Worm (Caenorhabditis elegans) whole organism, early embryonic: Measurements from ENCODE around the gene clec-176.

Experiments used
- F13C5.2 ChIP-seq: sonication (generic microtip); optimal IDR thresholded peaks from 2 replicates; lab custom pipeline; 2017; ENCODE audit warnings: mild to moderate bottlenecking, missing genetic modification characterization, inconsistent platforms, missing compliant biosample characterization
- aly-1 ChIP-seq: sonication (generic microtip); optimal IDR thresholded peaks from 2 replicates; lab custom pipeline; 2016; ENCODE audit warnings: missing genetic modification characterization, missing compliant biosample characterization
- ama-1 ChIP-seq: fragments of 150-350 bp; optimal IDR thresholded peaks from 2 replicates; lab custom pipeline; 2014
- ceh-36 ChIP-seq: sonication (generic microtip); optimal IDR thresholded peaks from 2 replicates; lab custom pipeline; 2016; ENCODE audit warnings: missing genetic modification characterization, inconsistent platforms, missing compliant biosample characterization
- ets-7 ChIP-seq: sonication (generic microtip); optimal IDR thresholded peaks from 2 replicates; lab custom pipeline; 2016; ENCODE audit warnings: missing genotype, missing genetic modification characterization, missing compliant biosample characterization
- hmbx-1 ChIP-seq: sonication (generic microtip); optimal IDR thresholded peaks from 2 replicates; lab custom pipeline; 2016; ENCODE audit warnings: mild to moderate bottlenecking, missing genetic modification characterization, missing compliant biosample characterization
- pes-1 ChIP-seq: fragments of 200-800 bp; sonication (Bioruptor generic); IDR thresholded peaks from 2 replicates; pipeline ENCODE4 v1.3.6; 2022; ENCODE audit warnings: missing genetic modification reagents, missing genetic modification characterization, missing compliant biosample characterization
- scrt-1 ChIP-seq: fragments of 200-800 bp; sonication (Bioruptor generic); IDR thresholded peaks from 2 replicates; pipeline ENCODE4 v1.3.6; 2022; ENCODE audit warnings: missing genetic modification characterization, missing compliant biosample characterization
- tbx-11 ChIP-seq: fragments of 200-800 bp; sonication (Bioruptor generic); IDR thresholded peaks from 2 replicates; pipeline ENCODE4 v1.3.6; 2022; ENCODE audit warnings: missing genetic modification characterization, missing compliant biosample characterization
- tbx-37 ChIP-seq: fragments of 200-800 bp; sonication (Bioruptor generic); conservative IDR thresholded peaks from 2 replicates; pipeline ENCODE4 v1.3.6; 2022; ENCODE audit warnings: missing genetic modification reagents, missing genetic modification characterization, missing compliant biosample characterization
- tra-4 ChIP-seq: sonication (generic microtip); optimal IDR thresholded peaks from 2 replicates; lab custom pipeline; 2017; ENCODE audit warnings: missing genetic modification characterization, missing compliant biosample characterization

ce11 chrIV:4963834-4964233 is 20.0 kb upstream of the clec-176 start, which contains the start of gene txt-3:
- TF ChIP-seq tbx-11 (GFP tag; lab: Robert Waterston, UW) (no peak), ama-1 (lab: Kevin White, UChicago) (no peak), tra-4 (tag; lab: Kevin White, UChicago) (no peak), ets-7 (tag; lab: Kevin White, UChicago) (no peak), tbx-37 (GFP tag; lab: Robert Waterston, UW) (no peak), aly-1 (tag; lab: Kevin White, UChicago) (no peak), hmbx-1 (tag; lab: Kevin White, UChicago) (no peak), pes-1 (GFP tag; lab: Robert Waterston, UW) (no peak), scrt-1 (GFP tag; lab: Robert Waterston, UW) (no peak), F13C5.2 (no peak), ceh-36 (tag; lab: Kevin White, UChicago) (no peak)
